Worm (Caenorhabditis elegans) whole organism, L3 larva: ENCODE measurements around the gene sec-20.

Experiments
- ama-1 ChIP-seq: fragments of 150-350 bp; optimal IDR thresholded peaks from 2 replicates; lab custom pipeline; 2018
- egl-5 ChIP-seq: fragments of 150-350 bp; optimal IDR thresholded peaks from 2 replicates; lab custom pipeline; 2017; ENCODE audit warnings: missing biosample characterization, missing genetic modification reagents, missing genetic modification characterization, inconsistent platforms
- elt-1 ChIP-seq: fragments of 150-350 bp; optimal IDR thresholded peaks from 2 replicates; lab custom pipeline; 2014; ENCODE audit warnings: missing biosample characterization, missing genetic modification characterization
- elt-3 ChIP-seq, 3 experiments: fragments of 150-350 bp in 1 of 3; sonication (generic microtip) in 2 of 3; optimal IDR thresholded peaks; 2 replicates in 2 of 3; 4 replicates in 1 of 3; lab custom pipeline; 2014 to 2017; ENCODE audit warnings: missing biosample characterization in 3 of 3, missing genetic modification characterization in 3 of 3
- lsy-12 ChIP-seq: sonication (generic microtip); optimal IDR thresholded peaks from 2 replicates; lab custom pipeline; 2016; ENCODE audit warnings: mild to moderate bottlenecking, missing genetic modification characterization, missing compliant biosample characterization
- nhr-237 ChIP-seq: fragments of 150-350 bp; optimal IDR thresholded peaks from 2 replicates; lab custom pipeline; 2014; ENCODE audit warnings: missing biosample characterization, missing genetic modification characterization
- nhr-28 ChIP-seq: fragments of 150-350 bp; optimal IDR thresholded peaks from 2 replicates; lab custom pipeline; 2014; ENCODE audit warnings: missing biosample characterization, missing genetic modification characterization
- nhr-76 ChIP-seq: fragments of 150-350 bp; sonication (generic microtip); optimal IDR thresholded peaks from 5 replicates; lab custom pipeline; 2014; ENCODE audit warnings: missing biosample characterization, missing genetic modification characterization
- pha-4 ChIP-seq: fragments of 150-350 bp; optimal IDR thresholded peaks from 2 replicates; lab custom pipeline; 2014; ENCODE audit warnings: missing biosample characterization, missing genetic modification reagents, missing genetic modification characterization
- snpc-4 ChIP-seq: fragments of 150-350 bp; optimal IDR thresholded peaks from 2 replicates; lab custom pipeline; 2014; ENCODE audit warnings: missing biosample characterization, missing genetic modification characterization
- unc-62 ChIP-seq: fragments of 150-350 bp; sonication (generic microtip); optimal IDR thresholded peaks from 4 replicates; lab custom pipeline; 2014; ENCODE audit warnings: missing biosample characterization, missing genetic modification reagents, missing genetic modification characterization

ce11 chrIII:175733-176132 lies 16.2 kb upstream of the sec-20 start, which contains the start of gene clec-148:
- TF ChIP-seq lsy-12 (tag; lab: Kevin White, UChicago) (no peak), ama-1 (lab: Kevin White, UChicago) (no peak), nhr-28 (tag; lab: Kevin White, UChicago) (no peak), elt-3 (tag; optimal IDR thresholded peaks at IDR 0.05; lab: Kevin White, UChicago) (no peak), elt-1 (tag; lab: Kevin White, UChicago) (no peak), snpc-4 (no peak), unc-62 (GFP tag; lab: Kevin White, UChicago) (no peak), pha-4 (tag; lab: Kevin White, UChicago) (no peak), egl-5 (tag; lab: Kevin White, UChicago) (no peak), nhr-237 (tag; lab: Kevin White, UChicago) (no peak), nhr-76 (tag; lab: Kevin White, UChicago) (no peak)
